Fruit fly (Drosophila melanogaster) whole organism, embryonic: Measurements from ENCODE around the gene Pxd.
A peak's percentile ranks its signal among the peaks of the same experiment; 100 is the strongest.

Source experiments
- Asciz ChIP-seq: fragments of 200-800 bp; sonication (Bioruptor generic); optimal IDR thresholded peaks from 2 replicates; lab custom pipeline; 2017; ENCODE audit warnings: missing biosample characterization, mild to moderate bottlenecking, missing genetic modification characterization, missing genetic modification reagents
- B-H2 ChIP-seq: fragments of 200-800 bp; sonication (Bioruptor generic); optimal IDR thresholded peaks from 2 replicates; lab custom pipeline; 2018; ENCODE audit warnings: missing biosample characterization, mild to moderate bottlenecking, missing genetic modification characterization
- CG10565 ChIP-seq: fragments of 200-800 bp; sonication (Bioruptor generic); optimal IDR thresholded peaks from 3 replicates; lab custom pipeline; 2016; ENCODE audit warnings: missing biosample characterization, mild to moderate bottlenecking, missing genetic modification characterization
- CG11696 ChIP-seq: fragments of 200-800 bp; sonication (Bioruptor generic); IDR thresholded peaks from 2 replicates; pipeline ENCODE4 v1.3.6; 2022; ENCODE audit warnings: missing biosample characterization, missing genetic modification characterization
- CG11723 ChIP-seq: fragments of 200-800 bp; sonication (Bioruptor generic); optimal IDR thresholded peaks from 2 replicates; lab custom pipeline; 2017; ENCODE audit warnings: missing biosample characterization, mild to moderate bottlenecking, missing genetic modification characterization
- CG12942 ChIP-seq: fragments of 200-800 bp; sonication (Bioruptor generic); optimal IDR thresholded peaks from 3 replicates; lab custom pipeline; 2016; ENCODE audit warnings: missing biosample characterization, missing genetic modification characterization
- CG13894 ChIP-seq: fragments of 200-800 bp; sonication (Bioruptor generic); optimal IDR thresholded peaks from 3 replicates; lab custom pipeline; 2018; ENCODE audit warnings: missing biosample characterization, mild to moderate bottlenecking, missing genetic modification characterization, moderate library complexity
- CG15601 ChIP-seq: fragments of 200-800 bp; sonication (Bioruptor generic); optimal IDR thresholded peaks from 3 replicates; lab custom pipeline; 2019; ENCODE audit warnings: missing biosample characterization, mild to moderate bottlenecking, missing genetic modification characterization, moderate library complexity
- CG1602 ChIP-seq: fragments of 200-800 bp; sonication (Bioruptor generic); optimal IDR thresholded peaks from 3 replicates; lab custom pipeline; 2016; ENCODE audit warnings: missing biosample characterization, missing genetic modification characterization
- CG1832 ChIP-seq: fragments of 200-800 bp; sonication (Bioruptor generic); optimal IDR thresholded peaks from 2 replicates; lab custom pipeline; 2017; ENCODE audit warnings: missing biosample characterization, mild to moderate bottlenecking, missing genetic modification characterization, inconsistent platforms
- CG18619 ChIP-seq: fragments of 200-800 bp; sonication (Bioruptor generic); optimal IDR thresholded peaks from 3 replicates; lab custom pipeline; 2017; ENCODE audit warnings: missing biosample characterization, mild to moderate bottlenecking, missing genetic modification characterization
- CG2889 ChIP-seq: fragments of 200-800 bp; sonication (Bioruptor generic); IDR thresholded peaks from 3 replicates; pipeline ENCODE4 v1.3.6; 2022; ENCODE audit warnings: missing biosample characterization, missing genetic modification characterization
- CG3281 ChIP-seq: fragments of 200-800 bp; sonication (Bioruptor generic); optimal IDR thresholded peaks from 3 replicates; lab custom pipeline; 2017; ENCODE audit warnings: missing biosample characterization, mild to moderate bottlenecking, missing genetic modification characterization
- CG7928 ChIP-seq: fragments of 200-800 bp; sonication (Bioruptor generic); optimal IDR thresholded peaks from 2 replicates; lab custom pipeline; 2017; ENCODE audit warnings: missing biosample characterization, mild to moderate bottlenecking, missing genetic modification characterization
- CG7987 ChIP-seq: fragments of 200-800 bp; sonication (Bioruptor generic); optimal IDR thresholded peaks from 2 replicates; lab custom pipeline; 2018; ENCODE audit warnings: missing biosample characterization, mild to moderate bottlenecking, missing genetic modification characterization, moderate library complexity
- CG8478 ChIP-seq: fragments of >200 bp; optimal IDR thresholded peaks from 2 replicates; lab custom pipeline; 2018
- CG9609 ChIP-seq: fragments of 200-800 bp; sonication (Bioruptor generic); optimal IDR thresholded peaks from 3 replicates; lab custom pipeline; 2016; ENCODE audit warnings: missing biosample characterization, missing genetic modification characterization
- CG9797 ChIP-seq: fragments of 200-800 bp; sonication (Bioruptor generic); optimal IDR thresholded peaks from 3 replicates; lab custom pipeline; 2018; ENCODE audit warnings: missing biosample characterization, mild to moderate bottlenecking, missing genetic modification characterization
- CG9817 ChIP-seq: fragments of 200-800 bp; sonication (Bioruptor generic); optimal IDR thresholded peaks from 2 replicates; lab custom pipeline; 2018; ENCODE audit warnings: missing biosample characterization, mild to moderate bottlenecking, missing genetic modification characterization, moderate library complexity
- Chrac-16 ChIP-seq: fragments of 200-800 bp; sonication (Bioruptor generic); optimal IDR thresholded peaks from 3 replicates; lab custom pipeline; 2016; ENCODE audit warnings: missing biosample characterization, missing genetic modification characterization
- Dll ChIP-seq: fragments of 200-800 bp; sonication (Bioruptor generic); IDR thresholded peaks from 4 replicates; pipeline ENCODE4 v1.3.6; 2022; ENCODE audit warnings: missing biosample characterization, missing genetic modification characterization; ENCODE audit not compliant: partially characterized antibody
- ERR ChIP-seq: fragments of 200-800 bp; sonication (Bioruptor generic); optimal IDR thresholded peaks from 2 replicates; lab custom pipeline; 2016; ENCODE audit warnings: missing biosample characterization, missing genetic modification characterization
- Hmr ChIP-seq: fragments of 200-800 bp; sonication (Bioruptor generic); optimal IDR thresholded peaks from 3 replicates; lab custom pipeline; 2017; ENCODE audit warnings: mild to moderate bottlenecking, missing biosample characterization, missing genetic modification reagents, missing genetic modification characterization
- Hr3 ChIP-seq: fragments of 200-800 bp; sonication (Bioruptor generic); optimal IDR thresholded peaks from 3 replicates; lab custom pipeline; 2016; ENCODE audit warnings: missing biosample characterization, missing genetic modification characterization
- Hr51 ChIP-seq, 2 experiments: fragments of 200-800 bp; sonication (Bioruptor generic); optimal IDR thresholded peaks; 2 replicates in 1 of 2; 3 replicates in 1 of 2; lab custom pipeline; 2016 to 2018; ENCODE audit warnings: missing biosample characterization in 2 of 2, missing genetic modification characterization in 2 of 2, mild to moderate bottlenecking in 1 of 2, moderate library complexity in 1 of 2
- Jarid2 ChIP-seq: fragments of 200-800 bp; sonication (Bioruptor generic); optimal IDR thresholded peaks from 3 replicates; lab custom pipeline; 2017; ENCODE audit warnings: mild to moderate bottlenecking, missing biosample characterization, missing genetic modification reagents, missing genetic modification characterization
- Kr ChIP-seq: fragments of 200-800 bp; sonication (Bioruptor generic); optimal IDR thresholded peaks from 2 replicates; lab custom pipeline; 2017; ENCODE audit warnings: missing biosample characterization, mild to moderate bottlenecking, missing genetic modification characterization
- Neu2 ChIP-seq: fragments of 200-800 bp; sonication (Bioruptor generic); optimal IDR thresholded peaks from 3 replicates; lab custom pipeline; 2016; ENCODE audit warnings: missing biosample characterization, missing genetic modification characterization, borderline replicate concordance
- Oaz ChIP-seq: fragments of 200-800 bp; sonication (Bioruptor generic); IDR thresholded peaks from 2 replicates; pipeline ENCODE4 v1.3.6; 2022; ENCODE audit warnings: missing biosample characterization, missing genetic modification characterization
- Oli ChIP-seq: fragments of 200-800 bp; sonication (Bioruptor generic); optimal IDR thresholded peaks from 2 replicates; lab custom pipeline; 2018; ENCODE audit warnings: missing biosample characterization, mild to moderate bottlenecking, missing genetic modification characterization, moderate library complexity
- Opbp ChIP-seq: fragments of 200-800 bp; sonication (Bioruptor generic); IDR thresholded peaks from 3 replicates; pipeline ENCODE4 v1.3.6; 2022; ENCODE audit warnings: missing biosample characterization, missing genetic modification characterization; ENCODE audit not compliant: partially characterized antibody
- Poxn ChIP-seq: fragments of 200-800 bp; sonication (Bioruptor generic); IDR thresholded peaks from 2 replicates; pipeline ENCODE4 v1.3.6; 2022; ENCODE audit warnings: missing biosample characterization, missing genetic modification characterization
- Scr ChIP-seq: fragments of 200-800 bp; sonication (Bioruptor generic); IDR thresholded peaks from 2 replicates; pipeline ENCODE4 v1.3.6; 2022; ENCODE audit warnings: missing biosample characterization, missing genetic modification characterization; ENCODE audit not compliant: partially characterized antibody
- ash1 ChIP-seq: fragments of 200-800 bp; sonication (Bioruptor generic); optimal IDR thresholded peaks from 2 replicates; lab custom pipeline; 2018; ENCODE audit warnings: missing biosample characterization, mild to moderate bottlenecking, missing genetic modification characterization
- btn ChIP-seq: fragments of 200-800 bp; sonication (Bioruptor generic); optimal IDR thresholded peaks from 2 replicates; lab custom pipeline; 2016; ENCODE audit warnings: missing biosample characterization, missing genetic modification characterization
- da ChIP-seq: fragments of 200-800 bp; sonication (Bioruptor generic); optimal IDR thresholded peaks from 2 replicates; lab custom pipeline; 2016; ENCODE audit warnings: missing biosample characterization, missing genetic modification characterization
- dimm ChIP-seq: fragments of 200-800 bp; sonication (Bioruptor generic); IDR thresholded peaks from 2 replicates; pipeline ENCODE4 v1.3.6; 2022; ENCODE audit warnings: missing biosample characterization, missing genetic modification characterization
- gce ChIP-seq: fragments of 200-800 bp; sonication (Bioruptor generic); IDR thresholded peaks from 3 replicates; pipeline ENCODE4 v1.3.6; 2022; ENCODE audit warnings: missing biosample characterization, missing genetic modification characterization
- gsb-n ChIP-seq: fragments of 200-800 bp; sonication (Bioruptor generic); optimal IDR thresholded peaks from 3 replicates; lab custom pipeline; 2018; ENCODE audit warnings: missing biosample characterization, mild to moderate bottlenecking, missing genetic modification characterization
- ham ChIP-seq: fragments of 200-800 bp; sonication (Bioruptor generic); IDR thresholded peaks from 2 replicates; pipeline ENCODE4 v1.3.6; 2022; ENCODE audit warnings: missing biosample characterization, missing genetic modification characterization
- jigr1 ChIP-seq: fragments of 200-800 bp; sonication (Bioruptor generic); IDR thresholded peaks from 3 replicates; pipeline ENCODE4 v1.3.6; 2022; ENCODE audit warnings: missing biosample characterization, missing genetic modification characterization
- lmd ChIP-seq: fragments of 200-800 bp; sonication (Bioruptor generic); IDR thresholded peaks from 2 replicates; pipeline ENCODE4 v1.3.6; 2022; ENCODE audit warnings: missing biosample characterization, missing genetic modification characterization
- nom ChIP-seq: fragments of 200-800 bp; sonication (Bioruptor generic); optimal IDR thresholded peaks from 2 replicates; lab custom pipeline; 2017; ENCODE audit warnings: missing biosample characterization, missing genetic modification characterization, mild to moderate bottlenecking, moderate library complexity, missing genetic modification reagents
- phol ChIP-seq: fragments of 200-800 bp; sonication (Bioruptor generic); optimal IDR thresholded peaks from 3 replicates; lab custom pipeline; 2018; ENCODE audit warnings: missing biosample characterization, mild to moderate bottlenecking, missing genetic modification characterization, moderate library complexity
- ranshi ChIP-seq: fragments of 200-800 bp; sonication (Bioruptor generic); IDR thresholded peaks from 2 replicates; pipeline ENCODE4 v1.3.6; 2022; ENCODE audit warnings: missing biosample characterization, missing genetic modification characterization
- shn ChIP-seq: fragments of 200-800 bp; sonication (Bioruptor generic); optimal IDR thresholded peaks from 3 replicates; lab custom pipeline; 2016; ENCODE audit warnings: missing biosample characterization, missing genetic modification characterization
- ttk ChIP-seq: fragments of 200-800 bp; sonication (Bioruptor generic); IDR thresholded peaks from 2 replicates; pipeline ENCODE4 v2.1.2; 2022; ENCODE audit warnings: missing biosample characterization, missing genetic modification characterization
- usp ChIP-seq: fragments of >200 bp; optimal IDR thresholded peaks from 2 replicates; lab custom pipeline; 2017; ENCODE audit warnings: missing biosample characterization, missing genetic modification characterization
- wdn ChIP-seq: fragments of 200-800 bp; sonication (Bioruptor generic); IDR thresholded peaks from 2 replicates; pipeline ENCODE4 v1.3.6; 2022; ENCODE audit warnings: missing biosample characterization, missing genetic modification characterization

Pxd gene

dm6 chr3R:16986181-16987074 is 27.9 kb upstream of the Pxd start (continued):
- TF ChIP-seq CG7987 (GFP tag; lab: Kevin White, UChicago) (peak; percentile 94), Neu2 (GFP tag; lab: Kevin White, UChicago) (peak; percentile 48), CG11696 (GFP tag; lab: Robert Waterston, UW) (peak; percentile 86), Hr51 (GFP tag; optimal IDR thresholded peaks at IDR 0.05; lab: Kevin White, UChicago) (peak; percentile 88 to 91), Jarid2 (peak; percentile 70), Hr3 (GFP tag; lab: Kevin White, UChicago) (peak; percentile 87), Hmr (GFP tag; lab: Kevin White, UChicago) (peak; percentile 97), wdn (peak; percentile 98), Oaz (GFP tag; lab: Robert Waterston, UW) (peak; percentile 95), ttk (GFP tag; lab: Robert Waterston, UW) (peak; percentile 90), B-H2 (GFP tag; lab: Kevin White, UChicago) (peak; percentile 97), ham (GFP tag; lab: Robert Waterston, UW) (peak; percentile 97), CG2889 (GFP tag; lab: Robert Waterston, UW) (peak; percentile 97), ranshi (GFP tag; lab: Robert Waterston, UW) (peak; percentile 93), CG7928 (GFP tag; lab: Kevin White, UChicago) (peak; percentile 69), nom (GFP tag; lab: Kevin White, UChicago) (peak; percentile 72), CG3281 (peak; percentile 92), Opbp (GFP tag; lab: Robert Waterston, UW) (no peak), CG9609 (GFP tag; lab: Kevin White, UChicago) (peak; percentile 92), CG15601 (tag; lab: Kevin White, UChicago) (peak; percentile 42), CG11723 (GFP tag; lab: Kevin White, UChicago) (peak; percentile 91), dimm (GFP tag; lab: Robert Waterston, UW) (peak; percentile 95), CG13894 (peak; percentile 95), CG8478 (lab: Kevin White, UChicago) (no peak), gsb-n (tag; lab: Kevin White, UChicago) (peak; percentile 27), CG9797 (GFP tag; lab: Kevin White, UChicago) (peak; percentile 12), Chrac-16 (peak; percentile 93), CG12942 (peak; percentile 92), da (peak; percentile 85), CG18619 (GFP tag; lab: Kevin White, UChicago) (peak; percentile 94), Scr (GFP tag; lab: Robert Waterston, UW) (no peak), CG1602 (peak; percentile 83), jigr1 (peak; percentile 81; the same call in 1 of the 3 replicates), ash1 (peak; percentile 92), gce (GFP tag; lab: Robert Waterston, UW) (peak; percentile 84), CG10565 (GFP tag; lab: Kevin White, UChicago) (no peak), Poxn (GFP tag; lab: Robert Waterston, UW) (peak; percentile 97), ERR (GFP tag; lab: Kevin White, UChicago) (peak; percentile 96), Dll (GFP tag; lab: Robert Waterston, UW) (no peak), usp (no peak), btn (GFP tag; lab: Kevin White, UChicago) (peak; percentile 86), CG9817 (tag; lab: Kevin White, UChicago) (peak; percentile 96), lmd (GFP tag; lab: Robert Waterston, UW) (peak; percentile 97), phol (peak; percentile 77), Kr (no peak), shn (GFP tag; lab: Kevin White, UChicago) (peak; percentile 94), CG1832 (GFP tag; lab: Kevin White, UChicago) (no peak), Asciz (GFP tag; lab: Kevin White, UChicago) (peak; percentile 25), Oli (tag; lab: Kevin White, UChicago) (peak; percentile 91)
